Fruit fly (Drosophila melanogaster) whole organism, embryonic: ENCODE data around the gene BomT3.

Experiments
- Abd-B ChIP-seq: fragments of 200-800 bp; sonication (Bioruptor generic); optimal IDR thresholded peaks from 2 replicates; lab custom pipeline; 2018; ENCODE audit warnings: missing biosample characterization, mild to moderate bottlenecking, missing genetic modification characterization, moderate library complexity
- Aef1 ChIP-seq: fragments of 200-800 bp; sonication (Bioruptor generic); IDR thresholded peaks from 3 replicates; pipeline ENCODE4 v1.3.6; 2022; ENCODE audit warnings: missing biosample characterization, missing genetic modification characterization
- CG10959 ChIP-seq: fragments of 200-800 bp; sonication (Bioruptor generic); IDR thresholded peaks from 2 replicates; pipeline ENCODE4 v1.3.6; 2022; ENCODE audit warnings: missing biosample characterization, missing genetic modification characterization
- CG12769 ChIP-seq: fragments of 200-800 bp; sonication (Bioruptor generic); optimal IDR thresholded peaks from 2 replicates; lab custom pipeline; 2019; ENCODE audit warnings: missing biosample characterization, mild to moderate bottlenecking, missing genetic modification characterization, moderate library complexity
- CG15514 ChIP-seq: fragments of 200-800 bp; sonication (Bioruptor generic); optimal IDR thresholded peaks from 3 replicates; lab custom pipeline; 2017; ENCODE audit warnings: missing biosample characterization, missing genetic modification characterization, mild to moderate bottlenecking, moderate library complexity, missing genetic modification reagents
- CG17829 ChIP-seq: fragments of 200-800 bp; optimal IDR thresholded peaks from 2 replicates; lab custom pipeline; 2019; ENCODE audit warnings: missing biosample characterization, mild to moderate bottlenecking, missing genetic modification characterization, moderate library complexity
- CG1792 ChIP-seq: fragments of 200-800 bp; sonication (Bioruptor generic); optimal IDR thresholded peaks from 2 replicates; lab custom pipeline; 2016; ENCODE audit warnings: missing biosample characterization, missing genetic modification characterization
- CG18011 ChIP-seq: fragments of 200-800 bp; sonication (Bioruptor generic); optimal IDR thresholded peaks from 2 replicates; lab custom pipeline; 2017; ENCODE audit warnings: missing biosample characterization, missing genetic modification characterization, mild to moderate bottlenecking, moderate library complexity, missing genotype
- CG3163 ChIP-seq: fragments of 200-800 bp; sonication (Bioruptor generic); optimal IDR thresholded peaks from 3 replicates; lab custom pipeline; 2016; ENCODE audit warnings: missing biosample characterization, missing genetic modification characterization
- CG33213 ChIP-seq: fragments of 200-800 bp; sonication (Bioruptor generic); optimal IDR thresholded peaks from 3 replicates; lab custom pipeline; 2016; ENCODE audit warnings: missing biosample characterization, missing genetic modification characterization
- CG3847 ChIP-seq: fragments of 200-800 bp; sonication (Bioruptor generic); IDR thresholded peaks from 2 replicates; pipeline ENCODE4 v1.3.6; 2022; ENCODE audit warnings: missing biosample characterization, missing genetic modification characterization
- CG42726 ChIP-seq: fragments of 200-800 bp; sonication (Bioruptor generic); IDR thresholded peaks from 2 replicates; pipeline ENCODE4 v1.3.6; 2022; ENCODE audit warnings: missing biosample characterization, missing genetic modification characterization; ENCODE audit not compliant: partially characterized antibody
- CG4282 ChIP-seq: fragments of 200-800 bp; sonication (Bioruptor generic); optimal IDR thresholded peaks from 2 replicates; lab custom pipeline; 2016; ENCODE audit warnings: missing biosample characterization, missing genetic modification characterization
- CG4424 ChIP-seq: fragments of 200-800 bp; sonication (Bioruptor generic); optimal IDR thresholded peaks from 3 replicates; lab custom pipeline; 2016; ENCODE audit warnings: missing biosample characterization, missing genetic modification characterization
- CG5245 ChIP-seq: fragments of 200-800 bp; sonication (Bioruptor generic); optimal IDR thresholded peaks from 3 replicates; lab custom pipeline; 2016; ENCODE audit warnings: missing biosample characterization, missing genetic modification characterization
- CG6765 ChIP-seq: fragments of 200-800 bp; sonication (Bioruptor generic); optimal IDR thresholded peaks from 3 replicates; lab custom pipeline; 2017; ENCODE audit warnings: missing biosample characterization, mild to moderate bottlenecking, missing genetic modification characterization
- CG8478 ChIP-seq: fragments of >200 bp; optimal IDR thresholded peaks from 2 replicates; lab custom pipeline; 2018
- CTCF ChIP-seq: fragments of 200-800 bp; sonication (Bioruptor generic); optimal IDR thresholded peaks from 2 replicates; lab custom pipeline; 2017; ENCODE audit warnings: missing biosample characterization, mild to moderate bottlenecking, missing genetic modification characterization, moderate library complexity
- Dll ChIP-seq: fragments of 200-800 bp; sonication (Bioruptor generic); IDR thresholded peaks from 4 replicates; pipeline ENCODE4 v1.3.6; 2022; ENCODE audit warnings: missing biosample characterization, missing genetic modification characterization; ENCODE audit not compliant: partially characterized antibody
- E2f1 ChIP-seq: fragments of 200-800 bp; sonication (Bioruptor generic); IDR thresholded peaks from 2 replicates; pipeline ENCODE4 v1.3.6; 2022; ENCODE audit warnings: missing biosample characterization, missing genetic modification characterization
- Ets65A ChIP-seq: fragments of 200-800 bp; sonication (Bioruptor generic); peaks from one replicate; lab custom pipeline; 2016; ENCODE audit warnings: missing biosample characterization, missing genetic modification characterization
- Ets97D ChIP-seq: fragments of 200-800 bp; sonication (Bioruptor generic); optimal IDR thresholded peaks from 3 replicates; lab custom pipeline; 2016; ENCODE audit warnings: missing biosample characterization, missing genetic modification characterization
- Jarid2 ChIP-seq: fragments of 200-800 bp; sonication (Bioruptor generic); optimal IDR thresholded peaks from 3 replicates; lab custom pipeline; 2017; ENCODE audit warnings: mild to moderate bottlenecking, missing biosample characterization, missing genetic modification reagents, missing genetic modification characterization
- Myb ChIP-seq: fragments of 200-800 bp; sonication (Bioruptor generic); optimal IDR thresholded peaks from 2 replicates; lab custom pipeline; 2016; ENCODE audit warnings: missing biosample characterization, missing genetic modification characterization
- Nf-YA ChIP-seq: fragments of 200-800 bp; sonication (Bioruptor generic); IDR thresholded peaks from 2 replicates; pipeline ENCODE4 v1.3.6; 2022; ENCODE audit warnings: missing biosample characterization, missing genetic modification characterization
- Nf-YC ChIP-seq: fragments of 200-800 bp; optimal IDR thresholded peaks from 3 replicates; lab custom pipeline; 2019; ENCODE audit warnings: missing biosample characterization, mild to moderate bottlenecking, missing genetic modification characterization, moderate library complexity
- Side ChIP-seq: fragments of 200-800 bp; sonication (Bioruptor generic); optimal IDR thresholded peaks from 2 replicates; lab custom pipeline; 2016; ENCODE audit warnings: missing biosample characterization, missing genetic modification characterization
- br ChIP-seq: fragments of >200 bp; optimal IDR thresholded peaks from 2 replicates; lab custom pipeline; 2017
- chinmo ChIP-seq: fragments of 200-800 bp; sonication (Bioruptor generic); IDR thresholded peaks from 4 replicates; pipeline ENCODE4 v1.3.6; 2022; ENCODE audit warnings: missing biosample characterization, missing genetic modification characterization; ENCODE audit not compliant: partially characterized antibody
- crol ChIP-seq: fragments of 200-800 bp; sonication (Bioruptor generic); IDR thresholded peaks from 2 replicates; pipeline ENCODE4 v1.3.6; 2022; ENCODE audit warnings: missing biosample characterization, missing genetic modification characterization
- cwo ChIP-seq: fragments of 200-800 bp; sonication (Bioruptor generic); optimal IDR thresholded peaks from 3 replicates; lab custom pipeline; 2017; ENCODE audit warnings: missing biosample characterization, missing genetic modification characterization, mild to moderate bottlenecking, moderate library complexity, missing genetic modification reagents
- emc ChIP-seq: fragments of 200-800 bp; sonication (Bioruptor generic); optimal IDR thresholded peaks from 2 replicates; lab custom pipeline; 2016; ENCODE audit warnings: missing biosample characterization, missing genetic modification characterization
- fd102C ChIP-seq: fragments of 200-800 bp; sonication (Bioruptor generic); optimal IDR thresholded peaks from 2 replicates; lab custom pipeline; 2018; ENCODE audit warnings: missing biosample characterization, mild to moderate bottlenecking, missing genetic modification characterization, moderate library complexity
- gfzf ChIP-seq: fragments of 200-800 bp; sonication (Bioruptor generic); optimal IDR thresholded peaks from 2 replicates; lab custom pipeline; 2016; ENCODE audit warnings: missing biosample characterization, mild to moderate bottlenecking, missing genetic modification characterization, moderate library complexity
- gsb ChIP-seq: fragments of 200-800 bp; sonication (Bioruptor generic); IDR thresholded peaks from 2 replicates; pipeline ENCODE4 v1.3.6; 2022; ENCODE audit warnings: missing biosample characterization, missing genetic modification characterization
- gt ChIP-seq: fragments of 200-800 bp; sonication (Bioruptor generic); IDR thresholded peaks from 2 replicates; pipeline ENCODE4 v1.3.6; 2022; ENCODE audit warnings: missing biosample characterization, missing genetic modification characterization
- kay ChIP-seq: fragments of 200-800 bp; sonication (Bioruptor generic); optimal IDR thresholded peaks from 2 replicates; lab custom pipeline; 2016; ENCODE audit warnings: missing biosample characterization, missing genetic modification characterization
- kni ChIP-seq: fragments of 200-800 bp; sonication (Bioruptor generic); optimal IDR thresholded peaks from 3 replicates; lab custom pipeline; 2017; ENCODE audit warnings: mild to moderate bottlenecking, missing biosample characterization, missing genetic modification reagents, missing genetic modification characterization
- lov ChIP-seq, 2 experiments: fragments of 200-800 bp in 1 of 2; fragments of >200 bp in 1 of 2; sonication (Bioruptor generic) in 1 of 2; IDR thresholded peaks in 1 of 2; optimal IDR thresholded peaks in 1 of 2; 2 replicates in 1 of 2; 3 replicates in 1 of 2; pipeline versions ENCODE4 v1.3.6 to Lab custom; 2017 to 2022; ENCODE audit warnings: missing biosample characterization in 1 of 2, missing genetic modification characterization in 1 of 2
- mam ChIP-seq: fragments of 200-800 bp; sonication (Bioruptor generic); optimal IDR thresholded peaks from 3 replicates; lab custom pipeline; 2016; ENCODE audit warnings: missing biosample characterization, missing genetic modification characterization
- odd ChIP-seq: fragments of 200-800 bp; sonication (Bioruptor generic); optimal IDR thresholded peaks from 2 replicates; lab custom pipeline; 2017; ENCODE audit warnings: missing biosample characterization, mild to moderate bottlenecking, missing genetic modification characterization
- otp ChIP-seq: fragments of 200-800 bp; sonication (Bioruptor generic); IDR thresholded peaks from 3 replicates; pipeline ENCODE4, ENCODE4 v1.3.6; 2022; ENCODE audit warnings: missing biosample characterization, missing genetic modification characterization
- peb ChIP-seq: fragments of 200-800 bp; sonication (Bioruptor generic); IDR thresholded peaks from 2 replicates; pipeline ENCODE4 v1.3.6; 2022; ENCODE audit warnings: missing biosample characterization, missing genetic modification characterization
- prd ChIP-seq, 3 experiments: fragments of >200 bp in 2 of 3; fragments of 200-800 bp in 1 of 3; sonication (Bioruptor generic) in 1 of 3; optimal IDR thresholded peaks in 2 of 3; IDR thresholded peaks in 1 of 3; 2 replicates in 2 of 3; 3 replicates in 1 of 3; pipeline versions ENCODE4 v1.3.6 to Lab custom; 2017 to 2022; ENCODE audit warnings: missing biosample characterization in 1 of 3, missing genetic modification characterization in 1 of 3
- psq ChIP-seq: fragments of 200-800 bp; sonication (Bioruptor generic); optimal IDR thresholded peaks from 2 replicates; lab custom pipeline; 2017; ENCODE audit warnings: missing biosample characterization, missing genetic modification characterization
- pzg ChIP-seq: fragments of 200-800 bp; sonication (Bioruptor generic); optimal IDR thresholded peaks from 3 replicates; lab custom pipeline; 2018; ENCODE audit warnings: missing biosample characterization, mild to moderate bottlenecking, missing genetic modification characterization, moderate library complexity
- repo ChIP-seq: fragments of 200-800 bp; sonication (Bioruptor generic); optimal IDR thresholded peaks from 2 replicates; lab custom pipeline; 2016; ENCODE audit warnings: missing biosample characterization, missing genetic modification characterization
- so ChIP-seq: fragments of 200-800 bp; sonication (Bioruptor generic); IDR thresholded peaks from 3 replicates; pipeline ENCODE4 v1.3.6; 2022; ENCODE audit warnings: missing biosample characterization, missing genetic modification characterization
- stc ChIP-seq: fragments of 200-800 bp; sonication (Bioruptor generic); IDR thresholded peaks from 2 replicates; pipeline ENCODE4 v1.3.6; 2022; ENCODE audit warnings: missing biosample characterization, missing genetic modification characterization
- stwl ChIP-seq: fragments of 200-800 bp; sonication (Bioruptor generic); optimal IDR thresholded peaks from 3 replicates; lab custom pipeline; 2018; ENCODE audit warnings: missing biosample characterization, mild to moderate bottlenecking, missing genetic modification characterization, moderate library complexity
- tin ChIP-seq: fragments of 200-800 bp; sonication (Bioruptor generic); optimal IDR thresholded peaks from 3 replicates; lab custom pipeline; 2016; ENCODE audit warnings: missing biosample characterization, missing genetic modification characterization
- vvl ChIP-seq: fragments of 200-800 bp; sonication (Bioruptor generic); IDR thresholded peaks from 2 replicates; pipeline ENCODE4 v1.3.6; 2022; ENCODE audit warnings: missing biosample characterization, missing genetic modification characterization
- wdn ChIP-seq: fragments of 200-800 bp; sonication (Bioruptor generic); IDR thresholded peaks from 2 replicates; pipeline ENCODE4 v1.3.6; 2022; ENCODE audit warnings: missing biosample characterization, missing genetic modification characterization

The BomT3 gene

dm6 chr3R:22093950-22094349, 7.8 kb upstream of the BomT3 start:
- TF ChIP-seq CG18011 (GFP tag; lab: Kevin White, UChicago) (peak; percentile 98), Side (no peak), stc (GFP tag; lab: Robert Waterston, UW) (no peak), gsb (GFP tag; lab: Robert Waterston, UW) (no peak), kni (GFP tag; lab: Kevin White, UChicago) (no peak), CG8478 (lab: Kevin White, UChicago) (no peak), CG3163 (no peak), kay (GFP tag; lab: Kevin White, UChicago) (no peak), pzg (GFP tag; lab: Kevin White, UChicago) (peak; percentile 36), repo (GFP tag; lab: Kevin White, UChicago) (no peak), CG42726 (peak; percentile 78; the same call in 1 of the 2 replicates), so (GFP tag; lab: Robert Waterston, UW) (no peak), CG4282 (GFP tag; lab: Kevin White, UChicago) (no peak), CG1792 (GFP tag; lab: Kevin White, UChicago) (no peak), prd (optimal IDR thresholded peaks at IDR 0.05; lab: Kevin White, UChicago) (peak in 1 of 2 experiments; percentile 8), prd (GFP tag; IDR thresholded peaks at IDR 0.05; lab: Robert Waterston, UW) (no peak), E2f1 (GFP tag; lab: Robert Waterston, UW) (no peak), peb (no peak), tin (GFP tag; lab: Kevin White, UChicago) (no peak), stwl (tag; lab: Kevin White, UChicago) (peak; percentile 96), CG6765 (no peak), CG3847 (GFP tag; lab: Robert Waterston, UW) (peak; percentile 45), gfzf (GFP tag; lab: Kevin White, UChicago) (peak; percentile 35), CTCF (peak; percentile 51), crol (GFP tag; lab: Robert Waterston, UW) (no peak), CG15514 (no peak), CG12769 (tag; lab: Kevin White, UChicago) (no peak), Abd-B (GFP tag; lab: Kevin White, UChicago) (peak; percentile 36), psq (GFP tag; lab: Kevin White, UChicago) (no peak), Dll (GFP tag; lab: Robert Waterston, UW) (no peak), Nf-YC (no peak), Ets65A (GFP tag; lab: Kevin White, UChicago) (peak; percentile 80), CG17829 (no peak), Myb (GFP tag; lab: Kevin White, UChicago) (peak; percentile 98), CG5245 (GFP tag; lab: Kevin White, UChicago) (no peak), mam (GFP tag; lab: Kevin White, UChicago) (no peak), br (lab: Kevin White, UChicago) (no peak), gt (no peak), Jarid2 (no peak), CG4424 (GFP tag; lab: Kevin White, UChicago) (no peak), fd102C (GFP tag; lab: Kevin White, UChicago) (no peak), cwo (GFP tag; lab: Kevin White, UChicago) (no peak), otp (GFP tag; lab: Robert Waterston, UW) (no peak), CG10959 (no peak), chinmo (GFP tag; lab: Robert Waterston, UW) (no peak), CG33213 (GFP tag; lab: Kevin White, UChicago) (peak; percentile 25), Nf-YA (no peak), Ets97D (GFP tag; lab: Kevin White, UChicago) (peak; percentile 57), lov (optimal IDR thresholded peaks at IDR 0.05; lab: Kevin White, UChicago) (no peak), lov (GFP tag; IDR thresholded peaks at IDR 0.05; lab: Robert Waterston, UW) (no peak), wdn (GFP tag; lab: Robert Waterston, UW) (no peak), Aef1 (GFP tag; lab: Robert Waterston, UW) (no peak), emc (GFP tag; lab: Kevin White, UChicago) (no peak), odd (no peak), vvl (GFP tag; lab: Robert Waterston, UW) (peak; percentile 81; the same call in 1 of the 2 replicates)
